Fruit fly (Drosophila melanogaster): ENCODE measurements around the gene alphaTub85E.

Gene alphaTub85E

DNA sequence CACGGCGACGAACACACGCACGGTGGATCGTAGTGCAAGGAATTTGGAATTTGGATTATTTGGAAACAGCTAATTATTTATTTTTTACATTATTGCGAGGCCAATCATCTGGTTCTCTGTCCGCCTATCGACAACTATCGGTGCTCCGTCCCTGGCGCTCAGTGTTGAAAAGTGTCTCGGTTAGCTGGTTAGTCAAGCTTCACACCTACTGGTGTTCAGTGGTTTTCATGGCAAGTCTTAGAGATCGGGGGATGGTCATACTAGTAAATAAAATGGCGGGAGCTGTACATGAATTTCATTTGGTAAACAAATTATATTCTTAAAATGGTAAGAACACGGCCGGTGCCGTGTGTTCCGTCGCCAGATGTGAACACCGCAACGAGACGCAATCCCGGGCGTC lies 22.2 kb downstream of the alphaTub85E start, which contains the start of the genes trbd and dmt (continued):
- TF ChIP-seq CG12942 (GFP tag; optimal IDR thresholded peaks at IDR 0.05) (peak; percentile 23), Optix (GFP tag; IDR thresholded peaks at IDR 0.05) (no peak), ttk (GFP tag; IDR thresholded peaks at IDR 0.05) (no peak), CG12299 (tag; optimal IDR thresholded peaks at IDR 0.05) (no peak), CG16815 (GFP tag; optimal IDR thresholded peaks at IDR 0.05) (peak; percentile 12), HmgD (GFP tag; optimal IDR thresholded peaks at IDR 0.05) (peak; percentile 90), Oaz (GFP tag; IDR thresholded peaks at IDR 0.05) (no peak), lmd (GFP tag; IDR thresholded peaks at IDR 0.05) (no peak), tio (GFP tag; optimal IDR thresholded peaks at IDR 0.05) (no peak), CTCF (GFP tag; optimal IDR thresholded peaks at IDR 0.05) (no peak), sens-2 (GFP tag; IDR thresholded peaks at IDR 0.05) (no peak), crp (GFP tag; optimal IDR thresholded peaks at IDR 0.05) (peak; percentile 45 to 92), kni (GFP tag; optimal IDR thresholded peaks at IDR 0.05) (no peak), oc (tag; optimal IDR thresholded peaks at IDR 0.05) (no peak), gcm (GFP tag; optimal IDR thresholded peaks at IDR 0.05) (no peak), Fer2 (tag; optimal IDR thresholded peaks at IDR 0.05) (no peak), CG1233 (GFP tag; optimal IDR thresholded peaks at IDR 0.05) (no peak), org-1 (GFP tag; optimal IDR thresholded peaks at IDR 0.05) (no peak), tin (GFP tag; optimal IDR thresholded peaks at IDR 0.05) (peak; percentile 52), Bdp1 (GFP tag; optimal IDR thresholded peaks at IDR 0.05) (peak; percentile 55), CG10147 (GFP tag; optimal IDR thresholded peaks at IDR 0.05) (no peak), her (GFP tag; optimal IDR thresholded peaks at IDR 0.05) (peak; percentile 73), h (optimal IDR thresholded peaks at IDR 0.05) (no peak), Adf1 (GFP tag; IDR thresholded peaks at IDR 0.05) (no peak), CoRest (tag; optimal IDR thresholded peaks at IDR 0.05) (no peak), sens (GFP tag) (no peak), CG11723 (GFP tag; optimal IDR thresholded peaks at IDR 0.05) (no peak), HLH3B (GFP tag; IDR thresholded peaks at IDR 0.05) (no peak), CG4360 (GFP tag; IDR thresholded peaks at IDR 0.05) (no peak), dpn (GFP tag; optimal IDR thresholded peaks at IDR 0.05) (peak in 1 of 2 experiments; percentile 74), cwo (GFP tag; optimal IDR thresholded peaks at IDR 0.05) (no peak), gce (GFP tag; IDR thresholded peaks at IDR 0.05) (no peak), CrebB (tag; optimal IDR thresholded peaks at IDR 0.05) (peak; percentile 49), CG5180 (GFP tag; optimal IDR thresholded peaks at IDR 0.05) (no peak), Deaf1 (tag; optimal IDR thresholded peaks at IDR 0.05) (no peak), ap (GFP tag; IDR thresholded peaks at IDR 0.05) (no peak), CG10209 (GFP tag; optimal IDR thresholded peaks at IDR 0.05) (no peak), grn (GFP tag; optimal IDR thresholded peaks at IDR 0.05) (no peak), odd (GFP tag; optimal IDR thresholded peaks at IDR 0.05) (no peak), zfh1 (GFP tag; IDR thresholded peaks at IDR 0.05) (no peak), lov (optimal IDR thresholded peaks at IDR 0.05) (no peak), lov (GFP tag; IDR thresholded peaks at IDR 0.05) (no peak), CG15514 (GFP tag; optimal IDR thresholded peaks at IDR 0.05) (peak; percentile 92), Ets97D (GFP tag; optimal IDR thresholded peaks at IDR 0.05) (peak; percentile 94), CG3281 (GFP tag; optimal IDR thresholded peaks at IDR 0.05) (no peak), CG7556 (GFP tag; optimal IDR thresholded peaks at IDR 0.05) (no peak), CG3065 (GFP tag; optimal IDR thresholded peaks at IDR 0.05) (no peak), Dek (tag; optimal IDR thresholded peaks at IDR 0.05) (no peak), pnt (GFP tag; optimal IDR thresholded peaks at IDR 0.05) (peak; percentile 29), Atf-2 (GFP tag; optimal IDR thresholded peaks at IDR 0.05) (peak; percentile 17), CG7372 (GFP tag; IDR thresholded peaks at IDR 0.05) (no peak), nerfin-1 (tag; optimal IDR thresholded peaks at IDR 0.05) (no peak), CHES-1-like (GFP tag; optimal IDR thresholded peaks at IDR 0.05) (peak; percentile 92)

Data from whole organism, embryonic.